Worm (Caenorhabditis elegans): ENCODE measurements around the gene scly-1.

scly-1 gene

DNA sequence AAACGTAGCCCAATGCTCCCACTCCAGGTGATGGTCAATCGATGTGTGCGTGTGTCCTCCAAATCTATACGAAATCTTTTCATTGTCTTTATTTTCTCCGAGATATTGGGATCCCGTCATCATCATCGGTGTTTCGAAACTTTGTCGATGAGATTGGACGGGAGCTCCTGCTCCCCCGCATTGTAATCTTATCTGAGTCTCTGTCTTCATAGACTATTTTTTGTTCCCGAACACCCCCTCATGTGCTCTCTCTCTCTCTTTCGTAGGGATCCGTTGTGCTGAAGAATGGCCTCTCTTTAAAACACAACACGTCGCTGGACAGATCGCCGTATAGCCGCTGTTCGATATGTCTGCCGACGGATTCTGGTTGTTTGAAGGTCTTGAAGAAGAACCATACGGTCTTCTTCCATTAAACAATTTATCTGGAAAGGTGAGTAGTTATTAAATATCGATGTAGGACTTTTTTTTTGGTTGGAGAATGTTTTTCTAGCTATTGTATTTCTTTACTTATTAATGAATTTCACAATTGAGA is 22.4 kb upstream of the scly-1 start, which contains the start of gene C29F5.1:
TSS of gene C29F5.1 (plus strand) at position 317 of the 532 bp plus-strand sequence.
- TF ChIP-seq rnt-1 (tag; optimal IDR thresholded peaks at IDR 0.05): peak; percentile 29
- TF ChIP-seq ceh-14 (tag; optimal IDR thresholded peaks at IDR 0.05): no peak
- TF ChIP-seq ceh-18 (tag; optimal IDR thresholded peaks at IDR 0.05): peak; percentile 69
- TF ChIP-seq unc-55 (GFP tag; optimal IDR thresholded peaks at IDR 0.05): peak; percentile 9
- no peak for TF ChIP-seq Y22D7AL.16 (tag; optimal IDR thresholded peaks at IDR 0.05)

DNA sequence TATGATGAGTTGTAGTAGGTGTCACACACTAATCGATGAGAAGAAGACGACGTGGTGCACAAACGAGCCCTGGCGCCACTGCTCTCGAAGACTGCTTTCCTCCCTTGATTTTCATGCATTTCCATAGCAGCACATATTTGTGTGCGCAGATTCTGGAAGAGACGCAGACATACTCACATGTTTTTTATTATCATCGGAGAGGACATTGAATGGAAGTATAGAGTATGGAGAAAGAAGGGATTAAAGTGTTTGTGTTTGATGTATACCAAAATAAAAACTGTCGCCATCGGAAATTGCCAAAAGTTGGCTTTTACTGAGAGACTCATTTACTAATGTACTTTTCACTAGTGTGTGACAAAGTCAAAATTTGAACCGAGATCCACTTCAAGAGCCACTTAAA is 13.4 kb upstream of the scly-1 start, which contains the start of gene mps-1:
TSS of gene mps-1 (minus strand) at position 101 of the 400 bp plus-strand sequence.
- TF ChIP-seq C08G9.2 (tag; optimal IDR thresholded peaks at IDR 0.05): no peak
- TF ChIP-seq ceh-31 (tag; optimal IDR thresholded peaks at IDR 0.05): no peak
- TF ChIP-seq T23F11.4 (GFP tag; optimal IDR thresholded peaks at IDR 0.05): no peak
- TF ChIP-seq ceh-34 (tag; optimal IDR thresholded peaks at IDR 0.05): no peak
- TF ChIP-seq dve-1 (tag; optimal IDR thresholded peaks at IDR 0.05): no peak
- no peak for TF ChIP-seq pqm-1 (tag; optimal IDR thresholded peaks at IDR 0.05)
- no peak for TF ChIP-seq ceh-14 (tag; optimal IDR thresholded peaks at IDR 0.05)
- TF ChIP-seq hlh-6 (tag; optimal IDR thresholded peaks at IDR 0.05): no peak
- no peak for TF ChIP-seq ceh-19 (GFP tag; optimal IDR thresholded peaks at IDR 0.05)
- no peak for TF ChIP-seq nfya-1 (tag; optimal IDR thresholded peaks at IDR 0.05)
- no peak for TF ChIP-seq elt-4 (tag; optimal IDR thresholded peaks at IDR 0.05)
- no peak for TF ChIP-seq hlh-8 (tag; optimal IDR thresholded peaks at IDR 0.05)
- TF ChIP-seq ceh-6 (GFP tag; optimal IDR thresholded peaks at IDR 0.05): no peak
- no peak for TF ChIP-seq pag-3 (tag; optimal IDR thresholded peaks at IDR 0.05; ENCODE audit: borderline replicate concordance)
- no peak for TF ChIP-seq fkh-10 (GFP tag; optimal IDR thresholded peaks at IDR 0.05)
- no peak for TF ChIP-seq nhr-11 (tag; optimal IDR thresholded peaks at IDR 0.05)
- TF ChIP-seq ceh-22 (tag; optimal IDR thresholded peaks at IDR 0.05): no peak

DNA sequence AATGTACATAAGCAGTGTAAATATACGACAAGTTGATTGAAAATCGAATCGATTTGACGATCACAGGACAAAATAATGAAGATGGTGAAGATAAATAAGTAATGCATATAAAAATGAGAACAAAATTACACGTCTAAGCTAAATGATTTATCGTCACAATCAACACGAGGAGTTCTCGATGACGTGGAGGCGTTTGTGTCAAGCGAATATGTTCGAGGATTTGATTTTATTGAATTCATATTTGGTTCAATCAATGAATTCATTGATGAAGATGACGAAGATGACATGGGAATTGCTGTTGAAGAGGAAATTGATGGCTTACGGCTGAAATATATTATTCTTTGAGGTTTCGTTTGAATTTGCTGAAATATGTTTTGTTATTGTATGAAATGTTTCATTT is 11.6 kb upstream of the scly-1 start, which contains the start of gene nyn-3:
TSS of gene nyn-3 (minus strand) at position 101 of the 400 bp plus-strand sequence.
- TF ChIP-seq ceh-9 (tag; optimal IDR thresholded peaks at IDR 0.05): no peak

DNA sequence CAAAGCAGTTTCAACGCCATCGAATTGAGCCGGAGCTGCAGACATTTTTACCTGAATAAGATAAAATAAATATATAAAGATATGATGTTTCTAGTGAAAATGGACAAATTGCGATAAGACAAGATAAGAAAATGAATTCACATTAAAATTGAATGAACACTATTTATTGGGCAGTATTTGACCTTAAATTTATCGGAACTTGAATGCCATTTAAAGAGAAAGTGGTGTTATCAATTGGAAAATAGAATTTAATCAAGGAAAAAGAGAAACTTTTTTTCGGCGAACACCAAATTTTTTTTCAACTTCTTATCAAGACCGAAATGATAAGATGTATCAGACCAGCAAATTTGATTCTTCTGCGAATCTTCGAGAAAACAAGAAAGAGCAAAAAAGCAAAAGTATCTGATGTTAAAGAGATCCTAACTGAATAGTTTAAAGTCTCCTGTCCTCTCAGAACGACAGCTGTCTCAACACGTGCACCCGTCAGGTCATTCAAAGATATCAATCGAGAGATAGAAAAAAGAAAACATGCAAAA is 9.2 kb upstream of the scly-1 start, which contains the start of gene upb-1:
TSS of gene upb-1 (minus strand) at position 51 of the 536 bp plus-strand sequence.
- TF ChIP-seq sox-2 (GFP tag; IDR thresholded peaks at IDR 0.05) (no peak), unc-55 (GFP tag; optimal IDR thresholded peaks at IDR 0.05) (peak; percentile 70), ceh-6 (GFP tag; optimal IDR thresholded peaks at IDR 0.05) (no peak), che-1 (tag; optimal IDR thresholded peaks at IDR 0.05) (no peak), rnt-1 (tag; optimal IDR thresholded peaks at IDR 0.05) (no peak), sox-4 (tag; optimal IDR thresholded peaks at IDR 0.05) (no peak), elt-2 (tag; optimal IDR thresholded peaks at IDR 0.05) (peak; percentile 82), fax-1 (tag; optimal IDR thresholded peaks at IDR 0.05) (no peak)

DNA sequence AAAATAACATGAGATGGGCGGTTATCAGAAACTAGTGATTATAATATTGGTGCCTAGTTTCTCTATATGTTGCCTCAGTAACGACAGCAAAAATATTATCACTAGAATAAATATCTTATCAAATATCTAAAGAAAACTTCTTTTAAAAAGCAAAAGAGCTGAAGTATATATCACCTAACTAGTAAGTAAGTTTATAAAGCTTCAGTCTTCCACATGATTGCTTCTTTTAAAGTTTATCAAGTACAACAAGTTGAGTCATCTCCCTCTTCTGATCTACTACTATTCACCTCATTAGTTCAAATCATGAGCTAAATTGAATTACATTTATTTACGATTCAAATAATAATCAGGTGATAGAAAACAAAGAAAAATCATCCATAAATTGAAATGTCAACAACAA is 7.2 kb upstream of the scly-1 start:
- no peak for TF ChIP-seq zip-5 (tag; optimal IDR thresholded peaks at IDR 0.05)

DNA sequence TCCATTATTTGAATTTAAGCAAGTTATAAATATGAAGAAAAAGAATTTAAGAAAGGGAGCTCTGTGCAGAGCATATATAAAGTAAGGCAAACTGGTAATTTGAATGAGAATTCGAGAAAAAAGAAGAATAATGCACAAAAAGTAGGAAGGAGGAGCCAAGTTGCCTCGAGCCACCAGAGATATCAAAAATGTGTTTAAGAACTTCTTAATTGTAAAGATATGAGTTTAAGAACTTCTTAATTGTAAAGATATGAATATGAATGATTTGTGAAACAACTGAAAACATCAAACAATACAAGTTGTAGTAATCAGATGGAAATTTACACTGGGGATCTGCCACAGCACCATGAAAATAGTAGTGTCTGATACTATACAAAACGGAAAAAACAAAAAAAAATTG is 6.0 kb upstream of the scly-1 start, which contains the start of gene F13H8.6:
TSS of gene F13H8.6 (minus strand) at position 101 of the 400 bp plus-strand sequence.
- TF ChIP-seq C08G9.2 (tag; optimal IDR thresholded peaks at IDR 0.05) (no peak), eyg-1 (tag; optimal IDR thresholded peaks at IDR 0.05) (no peak), ceh-30 (tag; optimal IDR thresholded peaks at IDR 0.05) (no peak), madf-2 (tag; optimal IDR thresholded peaks at IDR 0.05) (no peak), che-1 (tag; optimal IDR thresholded peaks at IDR 0.05) (no peak), odd-2 (tag; optimal IDR thresholded peaks at IDR 0.05) (no peak), ceh-9 (tag; optimal IDR thresholded peaks at IDR 0.05) (no peak), T23F11.4 (GFP tag; optimal IDR thresholded peaks at IDR 0.05) (no peak), mec-3 (tag; optimal IDR thresholded peaks at IDR 0.05; ENCODE audit: borderline replicate concordance) (no peak), elt-4 (tag; optimal IDR thresholded peaks at IDR 0.05) (no peak), dve-1 (tag; optimal IDR thresholded peaks at IDR 0.05) (no peak), sox-4 (tag; optimal IDR thresholded peaks at IDR 0.05) (no peak), zip-5 (tag; optimal IDR thresholded peaks at IDR 0.05) (no peak), pros-1 (tag; optimal IDR thresholded peaks at IDR 0.05) (no peak), nfya-1 (tag; optimal IDR thresholded peaks at IDR 0.05) (no peak), syd-9 (tag; optimal IDR thresholded peaks at IDR 0.05) (no peak), ceh-19 (GFP tag; optimal IDR thresholded peaks at IDR 0.05) (no peak), pha-4 (tag; optimal IDR thresholded peaks at IDR 0.05) (no peak)

Measured in whole organism, late embryonic.